Fruit fly (Drosophila melanogaster) whole organism, wandering third instar larva: Measurements from ENCODE around the gene Orct2.

Experiments
- Hr78 ChIP-seq: fragments of >200 bp; optimal IDR thresholded peaks from 2 replicates; lab custom pipeline; 2017; ENCODE audit warnings: missing biosample characterization, missing genetic modification characterization
- sage ChIP-seq: fragments of 200-800 bp; sonication (Bioruptor generic); optimal IDR thresholded peaks from 2 replicates; lab custom pipeline; 2016; ENCODE audit warnings: missing biosample characterization, mild to moderate bottlenecking, missing genetic modification characterization

dm6 chr3R:24284164-24284563 lies 11.3 kb downstream of the Orct2 start:
- no peak for TF ChIP-seq Hr78 (GFP tag; lab: Kevin White, UChicago)
- no peak for TF ChIP-seq sage (GFP tag; lab: Kevin White, UChicago)
